Fruit fly (Drosophila melanogaster): ENCODE data around the gene PIG-F.

DNA sequence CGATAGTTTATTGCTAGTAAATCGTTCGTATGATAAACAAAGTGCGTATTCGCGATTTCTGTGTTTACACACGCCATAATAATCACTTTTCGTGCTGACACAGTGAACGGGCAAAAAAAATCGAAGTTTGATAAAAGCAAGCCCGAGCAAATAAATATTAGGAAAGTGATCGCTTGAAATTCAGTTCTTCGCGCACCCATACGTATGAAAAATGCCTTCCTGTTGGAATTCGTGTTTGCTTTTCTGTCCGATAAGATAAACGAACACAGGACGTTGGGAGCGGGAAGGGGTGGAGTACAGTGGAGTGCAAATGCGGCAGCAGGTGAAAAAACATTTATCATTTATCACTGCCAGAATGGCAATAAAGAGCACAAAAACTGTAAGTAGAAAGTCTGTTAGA lies 18.4 kb downstream of the PIG-F start:
- no peak for TF ChIP-seq CTCF (optimal IDR thresholded peaks at IDR 0.05)
- no peak for TF ChIP-seq CG8478 (optimal IDR thresholded peaks at IDR 0.05)
